Worm (Caenorhabditis elegans) whole organism, late embryonic: ENCODE results near the gene F49C12.15.

ENCODE experiments used
- F13H6.1 ChIP-seq: sonication (generic microtip); optimal IDR thresholded peaks from 2 replicates; lab custom pipeline; 2016; ENCODE audit warnings: missing genetic modification characterization, missing compliant biosample characterization
- ama-1 ChIP-seq: fragments of 150-350 bp; optimal IDR thresholded peaks from 2 replicates; lab custom pipeline; 2014
- ceh-22 ChIP-seq: sonication (generic microtip); optimal IDR thresholded peaks from 2 replicates; lab custom pipeline; 2017; ENCODE audit warnings: missing biosample characterization, missing genetic modification characterization
- ets-4 ChIP-seq: sonication (generic microtip); optimal IDR thresholded peaks from 2 replicates; lab custom pipeline; 2016; ENCODE audit warnings: missing genetic modification characterization, missing compliant biosample characterization
- eyg-1 ChIP-seq: sonication (generic microtip); optimal IDR thresholded peaks from 2 replicates; lab custom pipeline; 2016; ENCODE audit warnings: missing genotype, missing genetic modification characterization, missing compliant biosample characterization
- nfya-1 ChIP-seq: sonication (generic microtip); optimal IDR thresholded peaks from 2 replicates; lab custom pipeline; 2017; ENCODE audit warnings: missing genetic modification characterization, mild to moderate bottlenecking, missing compliant biosample characterization, antibody characterized with exemption, moderate library complexity
- nhr-11 ChIP-seq: fragments of 150-350 bp; optimal IDR thresholded peaks from 2 replicates; lab custom pipeline; 2014; ENCODE audit warnings: missing biosample characterization, missing genetic modification characterization
- pha-4 ChIP-seq: fragments of 150-350 bp; optimal IDR thresholded peaks from 2 replicates; lab custom pipeline; 2018; ENCODE audit warnings: missing biosample characterization, missing genetic modification reagents, missing genetic modification characterization
- pqm-1 ChIP-seq: sonication (generic microtip); optimal IDR thresholded peaks from 2 replicates; lab custom pipeline; 2016; ENCODE audit warnings: missing genetic modification characterization, missing compliant biosample characterization
- sox-2 ChIP-seq: fragments of 200-800 bp; sonication (Bioruptor generic); IDR thresholded peaks from 2 replicates; pipeline ENCODE4 v1.3.6; 2022; ENCODE audit warnings: missing genetic modification reagents, missing genetic modification characterization, missing compliant biosample characterization
- tbx-7 ChIP-seq: sonication (generic microtip); optimal IDR thresholded peaks from 2 replicates; lab custom pipeline; 2016; ENCODE audit warnings: missing genotype, missing genetic modification characterization, missing compliant biosample characterization
- unc-55 ChIP-seq: sonication (generic microtip); optimal IDR thresholded peaks from 2 replicates; lab custom pipeline; 2017; ENCODE audit warnings: missing biosample characterization, missing genetic modification reagents, missing genetic modification characterization

- TF ChIP-seq eyg-1 (no peak), unc-55 (GFP tag; lab: Kevin White, UChicago) (no peak), ceh-22 (tag; lab: Kevin White, UChicago) (no peak), tbx-7 (tag; lab: Kevin White, UChicago) (no peak), sox-2 (no peak), pha-4 (tag; lab: Kevin White, UChicago) (no peak), nhr-11 (tag; lab: Kevin White, UChicago) (no peak), ets-4 (tag; lab: Kevin White, UChicago) (no peak), F13H6.1 (tag; lab: Kevin White, UChicago) (no peak), pqm-1 (no peak), nfya-1 (tag; lab: Kevin White, UChicago) (no peak), ama-1 (lab: Kevin White, UChicago) (no peak)
Measured at ce11 chrIV:9310935-9311566, 13.2 kb upstream of the F49C12.15 start.
